Fruit fly (Drosophila melanogaster) S2 (cell line): ENCODE data around the gene CG14007.

ENCODE experiments used
- CG8478 ChIP-seq: fragments of >200 bp; optimal IDR thresholded peaks from 2 replicates; lab custom pipeline; 2018
- CTCF ChIP-seq, 2 experiments: fragments of >200 bp; optimal IDR thresholded peaks; 2 replicates each; lab custom pipeline; 2018

DNA sequence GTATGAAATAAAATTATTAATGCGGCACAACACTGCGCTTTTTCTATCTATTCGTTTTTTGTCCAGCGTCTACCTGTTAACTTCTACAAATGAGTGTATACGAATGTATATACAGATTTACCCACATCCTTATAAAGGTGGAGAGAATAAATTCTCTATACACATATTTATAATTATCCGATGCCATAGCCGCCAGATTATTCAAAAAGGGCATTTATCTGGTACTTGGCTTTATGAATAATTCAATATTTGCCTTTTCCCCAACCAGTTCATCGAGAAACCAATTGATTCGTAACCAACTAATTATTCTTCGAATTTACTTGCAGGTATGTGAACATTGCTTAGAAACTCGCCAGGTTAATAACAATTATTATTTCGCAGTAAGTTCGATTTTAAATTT lies 24.7 kb upstream of the CG14007 start, which contains the start of gene CG11147:
- TF ChIP-seq CG8478 (lab: Kevin White, UChicago) = no peak
- no peak for TF ChIP-seq CTCF (optimal IDR thresholded peaks at IDR 0.05; lab: Kevin White, UChicago)
